Fruit fly (Drosophila melanogaster) whole organism, embryonic: ENCODE data around the gene CG43221.

Experiments
- Atf6 ChIP-seq: fragments of 200-800 bp; sonication (Bioruptor generic); IDR thresholded peaks from 2 replicates; pipeline ENCODE4 v1.3.6; 2022; ENCODE audit warnings: missing biosample characterization, missing genetic modification characterization
- Blimp-1 ChIP-seq: fragments of 200-800 bp; sonication (Bioruptor generic); optimal IDR thresholded peaks from 3 replicates; lab custom pipeline; 2018; ENCODE audit warnings: missing biosample characterization, missing genetic modification characterization, mild to moderate bottlenecking, moderate library complexity, missing genetic modification reagents
- BtbVII ChIP-seq: fragments of 200-800 bp; sonication (Bioruptor generic); optimal IDR thresholded peaks from 3 replicates; lab custom pipeline; 2017; ENCODE audit warnings: missing biosample characterization, mild to moderate bottlenecking, missing genetic modification characterization
- CG11456 ChIP-seq: fragments of 200-800 bp; sonication (Bioruptor generic); IDR thresholded peaks from 3 replicates; pipeline ENCODE4 v1.3.6; 2022; ENCODE audit warnings: missing biosample characterization, missing genetic modification characterization
- CG1792 ChIP-seq: fragments of 200-800 bp; sonication (Bioruptor generic); optimal IDR thresholded peaks from 2 replicates; lab custom pipeline; 2016; ENCODE audit warnings: missing biosample characterization, missing genetic modification characterization
- CG18011 ChIP-seq: fragments of 200-800 bp; sonication (Bioruptor generic); optimal IDR thresholded peaks from 2 replicates; lab custom pipeline; 2017; ENCODE audit warnings: missing biosample characterization, missing genetic modification characterization, mild to moderate bottlenecking, moderate library complexity, missing genotype
- CG18476 ChIP-seq: fragments of 200-800 bp; sonication (Bioruptor generic); optimal IDR thresholded peaks from 2 replicates; lab custom pipeline; 2016; ENCODE audit warnings: missing biosample characterization, mild to moderate bottlenecking, missing genetic modification characterization
- CG2129 ChIP-seq: fragments of 200-800 bp; sonication (Bioruptor generic); IDR thresholded peaks from 2 replicates; pipeline ENCODE4 v1.3.6; 2022; ENCODE audit warnings: missing biosample characterization, missing genetic modification characterization; ENCODE audit not compliant: partially characterized antibody
- CG2712 ChIP-seq: fragments of 200-800 bp; optimal IDR thresholded peaks from 3 replicates; lab custom pipeline; 2019; ENCODE audit warnings: missing biosample characterization, mild to moderate bottlenecking, missing genetic modification characterization, moderate library complexity
- CG3163 ChIP-seq: fragments of 200-800 bp; sonication (Bioruptor generic); optimal IDR thresholded peaks from 3 replicates; lab custom pipeline; 2016; ENCODE audit warnings: missing biosample characterization, missing genetic modification characterization
- CG33213 ChIP-seq: fragments of 200-800 bp; sonication (Bioruptor generic); optimal IDR thresholded peaks from 3 replicates; lab custom pipeline; 2016; ENCODE audit warnings: missing biosample characterization, missing genetic modification characterization
- CG42726 ChIP-seq: fragments of 200-800 bp; sonication (Bioruptor generic); IDR thresholded peaks from 2 replicates; pipeline ENCODE4 v1.3.6; 2022; ENCODE audit warnings: missing biosample characterization, missing genetic modification characterization; ENCODE audit not compliant: partially characterized antibody
- CG4424 ChIP-seq: fragments of 200-800 bp; sonication (Bioruptor generic); optimal IDR thresholded peaks from 3 replicates; lab custom pipeline; 2016; ENCODE audit warnings: missing biosample characterization, missing genetic modification characterization
- CG4820 ChIP-seq: fragments of 200-800 bp; sonication (Bioruptor generic); optimal IDR thresholded peaks from 3 replicates; lab custom pipeline; 2016; ENCODE audit warnings: missing biosample characterization, missing genetic modification characterization
- CG7271 ChIP-seq: fragments of 200-800 bp; sonication (Bioruptor generic); optimal IDR thresholded peaks from 2 replicates; lab custom pipeline; 2018; ENCODE audit warnings: missing biosample characterization, mild to moderate bottlenecking, missing genetic modification characterization, moderate library complexity
- CoRest ChIP-seq: fragments of 200-800 bp; sonication (Bioruptor generic); optimal IDR thresholded peaks from 3 replicates; lab custom pipeline; 2018; ENCODE audit warnings: missing biosample characterization, mild to moderate bottlenecking, missing genetic modification characterization, moderate library complexity
- Dek ChIP-seq: fragments of 200-800 bp; sonication (Bioruptor generic); optimal IDR thresholded peaks from 3 replicates; lab custom pipeline; 2019; ENCODE audit warnings: missing biosample characterization, mild to moderate bottlenecking, missing genetic modification characterization, moderate library complexity
- Doc2 ChIP-seq: fragments of 200-800 bp; sonication (Bioruptor generic); IDR thresholded peaks from 2 replicates; pipeline ENCODE4 v1.3.6; 2022; ENCODE audit warnings: missing biosample characterization, missing genetic modification characterization
- Drgx ChIP-seq: fragments of 200-800 bp; sonication (Bioruptor generic); IDR thresholded peaks from 2 replicates; pipeline ENCODE4 v1.3.6; 2022; ENCODE audit warnings: missing biosample characterization, missing genetic modification characterization
- E2f1 ChIP-seq: fragments of 200-800 bp; sonication (Bioruptor generic); IDR thresholded peaks from 2 replicates; pipeline ENCODE4 v1.3.6; 2022; ENCODE audit warnings: missing biosample characterization, missing genetic modification characterization
- Eip74EF ChIP-seq, 2 experiments: fragments of 200-800 bp in 1 of 2; fragments of >200 bp in 1 of 2; sonication (Bioruptor generic) in 1 of 2; optimal IDR thresholded peaks; 2 replicates each; lab custom pipeline; 2017 to 2019; ENCODE audit warnings: missing biosample characterization in 2 of 2, missing genetic modification characterization in 2 of 2, mild to moderate bottlenecking in 1 of 2, moderate library complexity in 1 of 2
- HLH3B ChIP-seq: fragments of 200-800 bp; sonication (Bioruptor generic); IDR thresholded peaks from 2 replicates; pipeline ENCODE4 v1.3.6; 2022; ENCODE audit warnings: missing biosample characterization, missing genetic modification characterization
- PHDP ChIP-seq: fragments of 200-800 bp; sonication (Bioruptor generic); optimal IDR thresholded peaks from 3 replicates; lab custom pipeline; 2018; ENCODE audit warnings: missing biosample characterization, mild to moderate bottlenecking, missing genetic modification characterization, moderate library complexity
- Pdp1 ChIP-seq, 2 experiments: fragments of 200-800 bp; sonication (Bioruptor generic); optimal IDR thresholded peaks; 3 replicates each; lab custom pipeline; 2016; ENCODE audit warnings: missing biosample characterization in 2 of 2, missing genetic modification characterization in 2 of 2, mild to moderate bottlenecking in 1 of 2, moderate library complexity in 1 of 2
- Poxn ChIP-seq: fragments of 200-800 bp; sonication (Bioruptor generic); IDR thresholded peaks from 2 replicates; pipeline ENCODE4 v1.3.6; 2022; ENCODE audit warnings: missing biosample characterization, missing genetic modification characterization
- Sry-β ChIP-seq: fragments of 200-800 bp; sonication (Bioruptor generic); optimal IDR thresholded peaks from 2 replicates; lab custom pipeline; 2018; ENCODE audit warnings: missing biosample characterization, mild to moderate bottlenecking, missing genetic modification characterization, moderate library complexity
- Tbp ChIP-seq: fragments of >200 bp; optimal IDR thresholded peaks from 2 replicates; lab custom pipeline; 2018; ENCODE audit warnings: missing biosample characterization, missing genetic modification characterization
- al ChIP-seq: fragments of 200-800 bp; sonication (Bioruptor generic); IDR thresholded peaks from 2 replicates; pipeline ENCODE4 v1.3.6; 2022; ENCODE audit warnings: missing biosample characterization, missing genetic modification characterization
- ato ChIP-seq: fragments of 200-800 bp; sonication (Bioruptor generic); IDR thresholded peaks from 2 replicates; pipeline ENCODE4 v1.3.6; 2022; ENCODE audit warnings: missing biosample characterization, missing genetic modification characterization; ENCODE audit not compliant: partially characterized antibody
- cas ChIP-seq: fragments of 200-800 bp; sonication (Bioruptor generic); IDR thresholded peaks from 2 replicates; pipeline ENCODE4 v1.3.6; 2022; ENCODE audit warnings: missing biosample characterization, missing genetic modification characterization
- chif ChIP-seq, 2 experiments: fragments of 200-800 bp; sonication (Bioruptor generic); optimal IDR thresholded peaks; 3 replicates each; lab custom pipeline; 2016; ENCODE audit warnings: missing biosample characterization in 2 of 2, missing genetic modification characterization in 2 of 2
- dm ChIP-seq: fragments of 200-800 bp; sonication (Bioruptor generic); optimal IDR thresholded peaks from 3 replicates; lab custom pipeline; 2016; ENCODE audit warnings: missing biosample characterization, missing genetic modification characterization
- dysf ChIP-seq: fragments of 200-800 bp; sonication (Bioruptor generic); IDR thresholded peaks from 3 replicates; pipeline ENCODE4 v1.3.6; 2022; ENCODE audit warnings: missing biosample characterization, missing genetic modification characterization
- fd3F ChIP-seq: fragments of 200-800 bp; sonication (Bioruptor generic); optimal IDR thresholded peaks from 2 replicates; lab custom pipeline; 2018; ENCODE audit warnings: missing biosample characterization, mild to moderate bottlenecking, missing genetic modification characterization, moderate library complexity
- ken ChIP-seq: fragments of 200-800 bp; sonication (Bioruptor generic); IDR thresholded peaks from 3 replicates; pipeline ENCODE4 v1.3.6; 2022; ENCODE audit warnings: missing biosample characterization, missing genetic modification characterization
- knrl ChIP-seq: fragments of 200-800 bp; sonication (Bioruptor generic); IDR thresholded peaks from 3 replicates; pipeline ENCODE4 v1.3.6; 2022; ENCODE audit warnings: missing biosample characterization, missing genetic modification characterization; ENCODE audit not compliant: partially characterized antibody
- lola ChIP-seq, 3 experiments: fragments of >200 bp in 2 of 3; fragments of 200-800 bp in 1 of 3; sonication (Bioruptor generic) in 1 of 3; optimal IDR thresholded peaks; 2 replicates each; lab custom pipeline; 2017 to 2019; ENCODE audit warnings: missing biosample characterization in 3 of 3, missing genetic modification characterization in 3 of 3, mild to moderate bottlenecking in 1 of 3, moderate library complexity in 1 of 3
- nau ChIP-seq: fragments of 200-800 bp; sonication (Bioruptor generic); optimal IDR thresholded peaks from 3 replicates; lab custom pipeline; 2017; ENCODE audit warnings: missing biosample characterization, mild to moderate bottlenecking, missing genetic modification characterization, missing genetic modification reagents
- pho ChIP-seq: fragments of 200-800 bp; sonication (Bioruptor generic); optimal IDR thresholded peaks from 2 replicates; lab custom pipeline; 2016; ENCODE audit warnings: missing biosample characterization, missing genetic modification characterization
- phol ChIP-seq: fragments of 200-800 bp; sonication (Bioruptor generic); optimal IDR thresholded peaks from 3 replicates; lab custom pipeline; 2018; ENCODE audit warnings: missing biosample characterization, mild to moderate bottlenecking, missing genetic modification characterization, moderate library complexity
- run ChIP-seq: fragments of 200-800 bp; sonication (Bioruptor generic); optimal IDR thresholded peaks from 3 replicates; lab custom pipeline; 2018; ENCODE audit warnings: missing biosample characterization, mild to moderate bottlenecking, missing genetic modification characterization
- slp2 ChIP-seq: fragments of 200-800 bp; sonication (Bioruptor generic); optimal IDR thresholded peaks from 2 replicates; lab custom pipeline; 2016; ENCODE audit warnings: missing biosample characterization, missing genetic modification characterization
- so ChIP-seq: fragments of 200-800 bp; sonication (Bioruptor generic); IDR thresholded peaks from 3 replicates; pipeline ENCODE4 v1.3.6; 2022; ENCODE audit warnings: missing biosample characterization, missing genetic modification characterization
- tin ChIP-seq: fragments of 200-800 bp; sonication (Bioruptor generic); optimal IDR thresholded peaks from 3 replicates; lab custom pipeline; 2016; ENCODE audit warnings: missing biosample characterization, missing genetic modification characterization
- tll ChIP-seq, 2 experiments: fragments of 200-800 bp in 1 of 2; fragments of >200 bp in 1 of 2; sonication (Bioruptor generic) in 1 of 2; optimal IDR thresholded peaks; 2 replicates each; lab custom pipeline; 2017 to 2019; ENCODE audit warnings: missing biosample characterization in 2 of 2, missing genetic modification characterization in 2 of 2, mild to moderate bottlenecking in 1 of 2, moderate library complexity in 1 of 2
- tna ChIP-seq: fragments of 200-800 bp; sonication (Bioruptor generic); IDR thresholded peaks from 2 replicates; pipeline ENCODE4 v1.3.6; 2022; ENCODE audit warnings: missing biosample characterization, missing genetic modification characterization; ENCODE audit not compliant: partially characterized antibody
- toy ChIP-seq: fragments of 200-800 bp; sonication (Bioruptor generic); IDR thresholded peaks from 2 replicates; pipeline ENCODE4 v1.3.6; 2022; ENCODE audit warnings: missing biosample characterization, missing genetic modification characterization
- vfl ChIP-seq: fragments of 200-800 bp; sonication (Bioruptor generic); optimal IDR thresholded peaks from 2 replicates; lab custom pipeline; 2016; ENCODE audit warnings: missing biosample characterization, missing genetic modification characterization

The CG43221 gene

dm6 chr2L:17465915-17466677, 19.5 kb upstream of the CG43221 start (continued):
- TF ChIP-seq CG1792 (GFP tag; lab: Kevin White, UChicago): peak; percentile 83
- TF ChIP-seq Atf6 (GFP tag; lab: Robert Waterston, UW): peak; percentile 75
- TF ChIP-seq al (GFP tag; lab: Robert Waterston, UW): peak; percentile 18; the same call in 1 of the 2 replicates
- TF ChIP-seq cas (GFP tag; lab: Robert Waterston, UW): peak; percentile 52; the same call in 1 of the 2 replicates
- TF ChIP-seq ato (GFP tag; lab: Robert Waterston, UW): no peak
- TF ChIP-seq lola (GFP tag; optimal IDR thresholded peaks at IDR 0.05; lab: Kevin White, UChicago): peak in 1 of 3 experiments; percentile 81
- peak; percentile 55 for TF ChIP-seq fd3F (GFP tag; lab: Kevin White, UChicago)
- no peak for TF ChIP-seq Tbp (GFP tag; lab: Kevin White, UChicago)
- TF ChIP-seq tna (GFP tag; lab: Robert Waterston, UW): no peak
- TF ChIP-seq CG4424 (GFP tag; lab: Kevin White, UChicago): peak; percentile 84
- peak; percentile 87 for TF ChIP-seq Blimp-1 (GFP tag; lab: Kevin White, UChicago)
- peak in 1 of 2 experiments; percentile 79 for TF ChIP-seq Eip74EF (GFP tag; optimal IDR thresholded peaks at IDR 0.05; lab: Kevin White, UChicago)
- no peak for TF ChIP-seq tll (GFP tag; optimal IDR thresholded peaks at IDR 0.05; lab: Kevin White, UChicago)
- peak; percentile 30 for TF ChIP-seq CG18011 (GFP tag; lab: Kevin White, UChicago)
- peak; percentile 81 for TF ChIP-seq tin (GFP tag; lab: Kevin White, UChicago)
- peak; percentile 76 for TF ChIP-seq Dek (tag; lab: Kevin White, UChicago)
- TF ChIP-seq Drgx: peak; percentile 88
- peak; percentile 64; the same call in 1 of the 3 replicates for TF ChIP-seq so (GFP tag; lab: Robert Waterston, UW)
- TF ChIP-seq HLH3B (GFP tag; lab: Robert Waterston, UW): peak; percentile 87
- peak; percentile 87 for TF ChIP-seq phol
- TF ChIP-seq ken (GFP tag; lab: Robert Waterston, UW): peak; percentile 81
- peak; percentile 84 for TF ChIP-seq chif (GFP tag; optimal IDR thresholded peaks at IDR 0.05; lab: Kevin White, UChicago)
- peak; percentile 65 for TF ChIP-seq BtbVII (GFP tag; lab: Kevin White, UChicago)
- TF ChIP-seq Sry-β (GFP tag; lab: Kevin White, UChicago): peak; percentile 27
- no peak for TF ChIP-seq CG42726 (GFP tag; lab: Robert Waterston, UW)
- peak; percentile 70 for TF ChIP-seq CG33213 (GFP tag; lab: Kevin White, UChicago)
- peak; percentile 86 for TF ChIP-seq CoRest
- TF ChIP-seq CG2712 (tag; lab: Kevin White, UChicago): peak; percentile 88
- peak; percentile 69 for TF ChIP-seq slp2 (GFP tag; lab: Kevin White, UChicago)
- peak; percentile 67; the same call in 1 of the 3 replicates for TF ChIP-seq CG11456 (GFP tag; lab: Robert Waterston, UW)
- TF ChIP-seq toy: no peak
- TF ChIP-seq dm (GFP tag; lab: Kevin White, UChicago): peak; percentile 49
- peak; percentile 62 for TF ChIP-seq CG7271 (tag; lab: Kevin White, UChicago)
- TF ChIP-seq pho: peak; percentile 76
- no peak for TF ChIP-seq knrl (GFP tag; lab: Robert Waterston, UW)
- peak; percentile 34 for TF ChIP-seq CG3163 (GFP tag; lab: Kevin White, UChicago)
- peak; percentile 71 for TF ChIP-seq E2f1 (GFP tag; lab: Robert Waterston, UW)
- no peak for TF ChIP-seq Poxn (GFP tag; lab: Robert Waterston, UW)
- TF ChIP-seq Doc2 (GFP tag; lab: Robert Waterston, UW): 0 out of 2 replicates have a peak, but pooled peaks have one; percentile 41
- TF ChIP-seq PHDP (tag; lab: Kevin White, UChicago): peak; percentile 86
- TF ChIP-seq CG4820 (GFP tag; lab: Kevin White, UChicago): peak; percentile 75
- peak; percentile 73 for TF ChIP-seq run
- no peak for TF ChIP-seq vfl (GFP tag; lab: Kevin White, UChicago)
- peak; percentile 82 to 83 for TF ChIP-seq Pdp1 (GFP tag; optimal IDR thresholded peaks at IDR 0.05; lab: Kevin White, UChicago)
- peak; percentile 85 for TF ChIP-seq dysf (GFP tag; lab: Robert Waterston, UW)
- peak; percentile 97 for TF ChIP-seq nau (GFP tag; lab: Kevin White, UChicago)
- TF ChIP-seq CG18476 (GFP tag; lab: Kevin White, UChicago): peak; percentile 58
- no peak for TF ChIP-seq CG2129
